Worm (Caenorhabditis elegans): ENCODE results near the gene cest-9.2.

DNA sequence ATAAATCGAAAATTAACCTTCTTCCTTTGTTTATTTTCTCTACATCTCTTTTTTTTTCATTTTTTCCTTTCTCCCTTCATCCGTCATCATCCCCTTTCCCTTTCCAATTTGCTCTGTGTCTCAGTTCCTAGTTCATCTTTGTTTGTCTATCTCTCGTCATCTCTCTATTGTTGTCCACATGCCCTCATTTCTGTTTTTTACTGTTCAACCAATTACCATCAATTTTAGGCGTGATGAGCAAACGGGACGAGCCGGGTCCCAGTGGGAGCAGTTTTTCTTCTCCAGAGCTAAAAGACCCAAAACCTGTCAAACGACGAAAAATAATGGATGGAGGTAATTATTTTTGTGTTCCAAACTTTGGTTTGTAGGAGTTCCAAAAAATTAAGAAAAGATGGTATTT is 13.5 kb downstream of the cest-9.2 start, which contains the start of gene C23H4.6:
- TF ChIP-seq flt-1 (GFP tag; IDR thresholded peaks at IDR 0.05) (no peak), klf-2 (GFP tag; conservative IDR thresholded peaks at IDR 0.05) (no peak), T22C8.4 (GFP tag; IDR thresholded peaks at IDR 0.05) (no peak), med-1 (GFP tag; optimal IDR thresholded peaks at IDR 0.05; ENCODE audit: insufficient read depth) (no peak)

Measured in whole organism, midembryonic.